Fruit fly (Drosophila melanogaster): ENCODE data around the gene eRF1.

The eRF1 gene

DNA sequence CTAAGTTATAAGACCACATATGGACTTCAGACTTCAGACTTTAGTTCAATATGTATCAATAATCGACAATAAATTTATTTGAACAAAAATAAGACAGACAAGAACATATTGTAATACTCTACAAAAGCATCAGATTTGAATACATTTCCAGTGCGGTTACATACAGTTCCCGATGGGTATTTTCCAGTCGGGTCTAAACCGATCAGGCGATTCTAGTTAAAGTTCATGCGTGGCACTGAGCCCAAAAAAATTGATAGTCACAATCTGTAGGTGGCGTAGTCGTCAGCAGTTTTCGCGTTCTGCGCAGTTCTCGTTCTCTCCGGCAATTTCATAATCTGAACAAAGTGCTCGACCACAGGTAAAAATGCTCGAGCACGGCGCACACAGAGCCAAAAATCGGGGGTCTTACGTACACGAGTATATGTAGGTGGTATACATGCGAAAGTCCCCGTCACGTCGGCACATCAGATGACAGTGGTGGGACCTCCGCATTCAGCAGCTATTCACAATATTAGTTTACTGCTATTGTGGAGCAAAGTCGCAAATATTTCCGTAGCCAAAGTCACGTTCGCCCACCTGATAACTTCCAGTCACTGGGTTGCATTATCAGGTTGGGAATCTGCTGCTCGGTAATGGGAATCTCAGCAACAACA, 47.2 kb downstream of the eRF1 start (continued):
- TF ChIP-seq CG1024 (GFP tag; IDR thresholded peaks at IDR 0.05): no peak
- TF ChIP-seq caup (GFP tag; optimal IDR thresholded peaks at IDR 0.05; ENCODE audit: severe bottlenecking): peak; percentile 46
- peak; percentile 37 for TF ChIP-seq CG13775 (GFP tag; optimal IDR thresholded peaks at IDR 0.05)
- TF ChIP-seq Dip2 (GFP tag; IDR thresholded peaks at IDR 0.05): no peak
- TF ChIP-seq dmrt99B (tag; optimal IDR thresholded peaks at IDR 0.05): peak; percentile 31
- TF ChIP-seq CG8944 (GFP tag; optimal IDR thresholded peaks at IDR 0.05): peak; percentile 8
- TF ChIP-seq br (optimal IDR thresholded peaks at IDR 0.05): no peak
- TF ChIP-seq NFAT (GFP tag; IDR thresholded peaks at IDR 0.05): peak; percentile 29
- TF ChIP-seq CG9876 (GFP tag; optimal IDR thresholded peaks at IDR 0.05): no peak
- TF ChIP-seq CG10959 (GFP tag; IDR thresholded peaks at IDR 0.05): no peak
- TF ChIP-seq lola (GFP tag; optimal IDR thresholded peaks at IDR 0.05): no peak
- no peak for TF ChIP-seq tx (GFP tag; optimal IDR thresholded peaks at IDR 0.05)
- peak; percentile 71 for TF ChIP-seq gem (tag; optimal IDR thresholded peaks at IDR 0.05)
- no peak for TF ChIP-seq hth (optimal IDR thresholded peaks at IDR 0.05)
- no peak for TF ChIP-seq btn (GFP tag; optimal IDR thresholded peaks at IDR 0.05)
- TF ChIP-seq CG3407 (GFP tag; optimal IDR thresholded peaks at IDR 0.05): no peak

DNA sequence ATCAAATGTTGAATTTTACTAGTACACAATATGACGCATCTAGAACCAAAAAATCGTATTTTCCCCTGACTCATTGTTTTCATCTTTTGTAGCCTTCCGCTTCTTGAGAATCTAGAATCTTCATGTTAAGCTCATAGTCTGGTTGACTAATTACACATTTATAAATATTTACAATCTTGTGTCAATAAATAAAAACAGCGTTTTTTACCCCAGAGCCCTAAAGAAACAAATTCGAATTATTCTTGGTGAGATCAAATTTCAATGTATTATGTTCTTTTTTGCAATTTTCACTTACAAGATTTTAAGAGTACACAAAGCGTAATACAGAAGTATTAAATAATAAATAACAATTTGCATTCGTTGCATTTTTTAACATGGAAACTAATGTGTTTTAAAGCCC, 47.9 kb downstream of the eRF1 start:
- peak; percentile 19 for TF ChIP-seq CG17568 (GFP tag; optimal IDR thresholded peaks at IDR 0.05)
- no peak for TF ChIP-seq bigmax (GFP tag; optimal IDR thresholded peaks at IDR 0.05)
- TF ChIP-seq Camta (GFP tag; optimal IDR thresholded peaks at IDR 0.05): no peak
- TF ChIP-seq eve (GFP tag; optimal IDR thresholded peaks at IDR 0.05): peak in 1 of 2 experiments; percentile 58
- TF ChIP-seq Hmx (GFP tag; optimal IDR thresholded peaks at IDR 0.05): peak; percentile 44
- peak; percentile 31 for TF ChIP-seq CG6813 (GFP tag; optimal IDR thresholded peaks at IDR 0.05)

DNA sequence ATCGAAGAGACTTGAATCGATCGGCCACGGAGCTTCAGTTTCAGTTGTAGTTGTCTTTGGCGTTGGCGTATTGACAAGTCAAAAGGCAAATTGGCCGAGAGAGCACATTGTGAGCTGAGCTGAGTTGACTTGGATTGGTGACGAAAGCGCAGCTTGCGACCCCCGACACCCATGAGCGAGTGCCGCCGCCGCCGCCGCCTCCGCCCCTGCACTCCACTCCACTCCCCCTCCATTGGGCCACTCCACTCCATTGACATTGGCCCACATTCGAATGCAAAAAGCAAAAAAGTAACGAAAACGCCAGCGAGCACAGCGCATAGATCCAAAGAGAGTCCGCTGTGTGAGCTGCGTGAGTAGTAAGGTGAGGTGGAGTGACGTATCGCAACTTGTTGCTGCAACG, 49.6 kb downstream of the eRF1 start:
- TF ChIP-seq row (GFP tag; IDR thresholded peaks at IDR 0.05) (no peak), CG13775 (GFP tag; optimal IDR thresholded peaks at IDR 0.05) (no peak), p53 (GFP tag; optimal IDR thresholded peaks at IDR 0.05) (no peak), fru (optimal IDR thresholded peaks at IDR 0.05) (no peak), Adf1 (GFP tag; IDR thresholded peaks at IDR 0.05) (no peak; the same call in 1 of the 2 replicates), en (GFP tag; optimal IDR thresholded peaks at IDR 0.05) (no peak), cad (GFP tag; optimal IDR thresholded peaks at IDR 0.05) (no peak), CG43689 (GFP tag; IDR thresholded peaks at IDR 0.05) (no peak), bowl (GFP tag; IDR thresholded peaks at IDR 0.05) (no peak), CG34224 (GFP tag; IDR thresholded peaks at IDR 0.05; ENCODE audit: partially characterized antibody) (0 out of 3 replicates have a peak, but pooled peaks have one; percentile 30), fd102C (GFP tag; optimal IDR thresholded peaks at IDR 0.05) (no peak), cwo (GFP tag; optimal IDR thresholded peaks at IDR 0.05) (no peak), Stat92E (GFP tag; optimal IDR thresholded peaks at IDR 0.05) (no peak), CG18599 (GFP tag; optimal IDR thresholded peaks at IDR 0.05) (no peak), sens (GFP tag) (no peak), D (optimal IDR thresholded peaks at IDR 0.05) (no peak), D (GFP tag; optimal IDR thresholded peaks at IDR 0.05) (no peak), Sin3A (optimal IDR thresholded peaks at IDR 0.05) (no peak), H2.0 (GFP tag; IDR thresholded peaks at IDR 0.05) (no peak), Mrtf (GFP tag; IDR thresholded peaks at IDR 0.05) (no peak), CTCF (GFP tag; optimal IDR thresholded peaks at IDR 0.05) (no peak), al (GFP tag; IDR thresholded peaks at IDR 0.05) (no peak), dpn (GFP tag; optimal IDR thresholded peaks at IDR 0.05) (no peak), pfk (GFP tag; optimal IDR thresholded peaks at IDR 0.05) (no peak), HmgD (GFP tag; optimal IDR thresholded peaks at IDR 0.05) (no peak), btn (GFP tag; optimal IDR thresholded peaks at IDR 0.05) (no peak), Gsc (GFP tag; IDR thresholded peaks at IDR 0.05) (no peak), Hmr (GFP tag; optimal IDR thresholded peaks at IDR 0.05) (no peak), CG8924 (tag; optimal IDR thresholded peaks at IDR 0.05) (no peak), B-H1 (GFP tag; IDR thresholded peaks at IDR 0.05) (no peak), CG14014 (GFP tag; IDR thresholded peaks at IDR 0.05) (no peak)

Data from whole organism, embryonic.